Fruit fly (Drosophila melanogaster): ENCODE results near the gene CG18178.

The CG18178 gene

dm6 chr3L:9744060-9744549 is 25.2 kb upstream of the CG18178 start (continued):
- peak; percentile 31 for TF ChIP-seq slp2 (GFP tag; optimal IDR thresholded peaks at IDR 0.05)
- peak; percentile 91 for TF ChIP-seq CG30403 (GFP tag; optimal IDR thresholded peaks at IDR 0.05)
- TF ChIP-seq lola (GFP tag; optimal IDR thresholded peaks at IDR 0.05) = peak in 1 of 3 experiments; percentile 83
- TF ChIP-seq dpn (GFP tag; optimal IDR thresholded peaks at IDR 0.05) = peak; percentile 75 to 76
- TF ChIP-seq ato (GFP tag; IDR thresholded peaks at IDR 0.05; ENCODE audit: partially characterized antibody) = no peak
- TF ChIP-seq Mes4 (GFP tag; optimal IDR thresholded peaks at IDR 0.05) = peak; percentile 40
- peak; percentile 77 for TF ChIP-seq dmrt11E (tag; optimal IDR thresholded peaks at IDR 0.05)
- 0 out of 2 replicates have a peak, but pooled peaks have one; percentile 42 for TF ChIP-seq CG16779 (GFP tag; IDR thresholded peaks at IDR 0.05)
- peak; percentile 10 for TF ChIP-seq Atf3 (GFP tag; optimal IDR thresholded peaks at IDR 0.05)
- peak in 1 of 2 experiments; percentile 31 for TF ChIP-seq crp (GFP tag; optimal IDR thresholded peaks at IDR 0.05)
- no peak for TF ChIP-seq Ets97D (GFP tag; optimal IDR thresholded peaks at IDR 0.05)
- no peak for TF ChIP-seq bigmax (GFP tag; optimal IDR thresholded peaks at IDR 0.05)
- TF ChIP-seq CG12744 (GFP tag; optimal IDR thresholded peaks at IDR 0.05) = peak; percentile 64
- TF ChIP-seq Nf-YC (tag; optimal IDR thresholded peaks at IDR 0.05) = peak; percentile 86
- peak; percentile 80 for TF ChIP-seq az2 (GFP tag; optimal IDR thresholded peaks at IDR 0.05)
- peak; percentile 21 for TF ChIP-seq CG2202 (tag; optimal IDR thresholded peaks at IDR 0.05)
- peak; percentile 62 for TF ChIP-seq Ets65A (GFP tag)
- peak; percentile 49 for TF ChIP-seq GATAe (GFP tag; conservative IDR thresholded peaks at IDR 0.05)
- TF ChIP-seq bsh (GFP tag; optimal IDR thresholded peaks at IDR 0.05) = peak; percentile 74 to 83
- TF ChIP-seq Oaz (GFP tag; IDR thresholded peaks at IDR 0.05) = peak; percentile 75
- TF ChIP-seq croc (GFP tag; conservative IDR thresholded peaks at IDR 0.05) = peak; percentile 92
- TF ChIP-seq fd96Cb (tag; optimal IDR thresholded peaks at IDR 0.05) = peak; percentile 95
- no peak for TF ChIP-seq hth (optimal IDR thresholded peaks at IDR 0.05)
- 0 out of 2 replicates have a peak, but pooled peaks have one; percentile 36 for TF ChIP-seq ap (GFP tag; IDR thresholded peaks at IDR 0.05)
- TF ChIP-seq trem (tag; optimal IDR thresholded peaks at IDR 0.05) = peak; percentile 70
- peak; percentile 78 for TF ChIP-seq CG32532 (GFP tag; IDR thresholded peaks at IDR 0.05)
- TF ChIP-seq pum (GFP tag; optimal IDR thresholded peaks at IDR 0.05) = peak; percentile 85
- peak; percentile 75 for TF ChIP-seq CG1603 (tag; optimal IDR thresholded peaks at IDR 0.05)
- TF ChIP-seq Myb (GFP tag; optimal IDR thresholded peaks at IDR 0.05) = peak; percentile 66
- TF ChIP-seq CG3726 (GFP tag; IDR thresholded peaks at IDR 0.05) = peak; percentile 90
- TF ChIP-seq CG17361 (GFP tag; IDR thresholded peaks at IDR 0.05) = peak; percentile 99
- TF ChIP-seq CG14050 (GFP tag; IDR thresholded peaks at IDR 0.05) = peak; percentile 63
- TF ChIP-seq Adf1 (GFP tag; IDR thresholded peaks at IDR 0.05) = no peak
- peak; percentile 91 for TF ChIP-seq lmd (GFP tag; IDR thresholded peaks at IDR 0.05)
- no peak for TF ChIP-seq da (GFP tag; optimal IDR thresholded peaks at IDR 0.05)
- TF ChIP-seq CG6175 (GFP tag; IDR thresholded peaks at IDR 0.05) = peak; percentile 55; the same call in 1 of the 3 replicates
- TF ChIP-seq Awh (GFP tag; IDR thresholded peaks at IDR 0.05) = peak; percentile 69; the same call in 1 of the 2 replicates
- TF ChIP-seq zen2 (GFP tag; IDR thresholded peaks at IDR 0.05; ENCODE audit: partially characterized antibody) = no peak
- TF ChIP-seq CG13624 (GFP tag; optimal IDR thresholded peaks at IDR 0.05) = peak; percentile 72
- TF ChIP-seq ci (GFP tag; IDR thresholded peaks at IDR 0.05) = peak; percentile 74
- no peak for TF ChIP-seq Poxn (GFP tag; IDR thresholded peaks at IDR 0.05)
- TF ChIP-seq zf30C (GFP tag; optimal IDR thresholded peaks at IDR 0.05) = no peak
- peak; percentile 38; the same call in 1 of the 2 replicates for TF ChIP-seq MBD-R2 (GFP tag; IDR thresholded peaks at IDR 0.05)
- peak; percentile 81 for TF ChIP-seq Aef1 (GFP tag; IDR thresholded peaks at IDR 0.05)
- TF ChIP-seq ttk (GFP tag; IDR thresholded peaks at IDR 0.05) = peak; percentile 91
- TF ChIP-seq CG7745 (tag; optimal IDR thresholded peaks at IDR 0.05) = no peak
- peak; percentile 51 for TF ChIP-seq HmgZ (tag; optimal IDR thresholded peaks at IDR 0.05)
- peak; percentile 93 for TF ChIP-seq BtbVII (GFP tag; optimal IDR thresholded peaks at IDR 0.05)
- TF ChIP-seq CG12104 (GFP tag; optimal IDR thresholded peaks at IDR 0.05) = peak; percentile 86
- TF ChIP-seq CG8089 (GFP tag; optimal IDR thresholded peaks at IDR 0.05) = peak; percentile 34
- peak; percentile 54 for TF ChIP-seq CG8281 (tag; optimal IDR thresholded peaks at IDR 0.05)

Data from whole organism, embryonic.